Worm (Caenorhabditis elegans): Measurements from ENCODE around the gene C31H1.1.

Gene C31H1.1

DNA sequence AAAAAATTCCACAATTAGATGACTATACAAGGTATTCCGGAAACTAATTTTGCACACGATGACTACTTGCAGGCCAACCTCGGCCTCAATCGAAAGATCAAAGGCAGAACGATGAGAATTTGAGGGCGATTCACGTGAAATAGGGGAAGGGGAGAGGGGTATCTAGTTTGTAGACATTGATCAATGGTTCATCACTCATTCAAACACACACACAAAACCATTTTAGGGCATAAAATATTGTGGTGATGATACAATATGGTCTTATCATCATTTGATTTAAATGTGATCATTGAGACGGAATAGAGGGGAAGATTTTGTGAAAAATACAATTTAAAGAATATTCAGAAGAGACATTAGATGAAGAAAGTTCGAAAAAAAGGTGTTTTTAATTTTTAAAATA is 34.5 kb upstream of the C31H1.1 start (continued):
- TF ChIP-seq nhr-71 (tag; optimal IDR thresholded peaks at IDR 0.05), result peak; percentile 55
- TF ChIP-seq C16A3.4 (tag; optimal IDR thresholded peaks at IDR 0.05), result no peak
- peak; percentile 36 for TF ChIP-seq nhr-19 (GFP tag; conservative IDR thresholded peaks at IDR 0.05)
- TF ChIP-seq efl-3 (GFP tag; optimal IDR thresholded peaks at IDR 0.05), result no peak
- peak; percentile 43 for TF ChIP-seq elt-2 (tag; optimal IDR thresholded peaks at IDR 0.05)
- no peak for TF ChIP-seq egl-27 (tag; optimal IDR thresholded peaks at IDR 0.05)
- peak; percentile 27 for TF ChIP-seq blmp-1 (tag; optimal IDR thresholded peaks at IDR 0.05)
- TF ChIP-seq xbp-1 (tag; optimal IDR thresholded peaks at IDR 0.05), result no peak
- peak; percentile 41 for TF ChIP-seq lin-14 (GFP tag; optimal IDR thresholded peaks at IDR 0.05)
- no peak for TF ChIP-seq isw-1 (GFP tag; IDR thresholded peaks at IDR 0.05)
- TF ChIP-seq elt-3 (tag; optimal IDR thresholded peaks at IDR 0.05), result peak in 5 of 6 experiments; percentile 4 to 60 (median 27)
- TF ChIP-seq unc-86 (tag; optimal IDR thresholded peaks at IDR 0.05), result no peak

DNA sequence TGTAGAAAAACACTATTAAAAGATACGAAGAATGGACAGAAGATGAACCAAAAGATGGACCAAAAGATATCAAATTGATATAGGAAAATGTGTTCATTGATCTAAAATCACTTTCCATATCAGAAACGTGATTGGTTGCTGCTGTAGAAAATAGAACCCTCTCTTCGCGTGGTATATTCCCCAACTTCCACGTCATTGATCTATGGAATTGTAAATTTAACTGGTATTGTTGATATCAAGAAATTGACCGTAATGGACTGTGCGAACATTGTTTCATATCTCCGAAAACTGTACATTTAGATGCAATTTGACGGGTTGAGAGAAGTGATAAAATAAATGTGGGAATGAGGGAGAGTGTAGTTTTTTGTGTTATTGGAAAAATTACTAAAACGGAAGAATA is 32.9 kb upstream of the C31H1.1 start:
- TF ChIP-seq lsy-2 (tag; optimal IDR thresholded peaks at IDR 0.05) (peak; percentile 3 to 65), nhr-19 (GFP tag; conservative IDR thresholded peaks at IDR 0.05) (peak; percentile 71), nhr-20 (tag; optimal IDR thresholded peaks at IDR 0.05) (peak; percentile 95), efl-1 (optimal IDR thresholded peaks at IDR 0.05) (no peak), efl-1 (GFP tag; optimal IDR thresholded peaks at IDR 0.05 in 1 of 2) (peak in 1 of 2 experiments; percentile 44), snu-23 (GFP tag; optimal IDR thresholded peaks at IDR 0.05) (peak; percentile 57), ceh-90 (tag; optimal IDR thresholded peaks at IDR 0.05) (no peak), dpl-1 (GFP tag; optimal IDR thresholded peaks at IDR 0.05) (no peak), mep-1 (tag; optimal IDR thresholded peaks at IDR 0.05) (no peak), unc-130 (tag; optimal IDR thresholded peaks at IDR 0.05) (peak; percentile 27), blmp-1 (tag; optimal IDR thresholded peaks at IDR 0.05) (peak; percentile 83), elt-3 (tag; optimal IDR thresholded peaks at IDR 0.05) (peak in 5 of 6 experiments; percentile 85 to 99 (median 89)), nhr-77 (tag; optimal IDR thresholded peaks at IDR 0.05) (no peak), skn-1 (tag; optimal IDR thresholded peaks at IDR 0.05) (no peak), nhr-71 (tag; optimal IDR thresholded peaks at IDR 0.05) (peak; percentile 85), tbx-2 (tag; optimal IDR thresholded peaks at IDR 0.05) (peak; percentile 66), zip-4 (GFP tag; optimal IDR thresholded peaks at IDR 0.05) (no peak), mdl-1 (tag; optimal IDR thresholded peaks at IDR 0.05) (peak in 1 of 2 experiments; percentile 53), vab-15 (tag; optimal IDR thresholded peaks at IDR 0.05) (peak; percentile 55), lin-14 (GFP tag; optimal IDR thresholded peaks at IDR 0.05) (peak; percentile 67), sptf-1 (tag; optimal IDR thresholded peaks at IDR 0.05) (no peak), unc-86 (tag; optimal IDR thresholded peaks at IDR 0.05) (no peak), nhr-76 (tag; optimal IDR thresholded peaks at IDR 0.05) (peak; percentile 32), nhr-90 (tag; optimal IDR thresholded peaks at IDR 0.05; ENCODE audit: poor library complexity) (peak; percentile 66), nhr-85 (tag) (peak; percentile 95), C16A3.4 (tag; optimal IDR thresholded peaks at IDR 0.05) (peak; percentile 51), nhr-47 (tag; optimal IDR thresholded peaks at IDR 0.05) (peak; percentile 28), lin-35 (GFP tag; optimal IDR thresholded peaks at IDR 0.05) (peak in 1 of 2 experiments; percentile 56)

- TF ChIP-seq nhr-20 (tag; optimal IDR thresholded peaks at IDR 0.05) (peak; percentile 87), mdl-1 (tag; optimal IDR thresholded peaks at IDR 0.05) (peak in 1 of 2 experiments; percentile 40), tlp-1 (tag; optimal IDR thresholded peaks at IDR 0.05) (no peak), unc-30 (tag; optimal IDR thresholded peaks at IDR 0.05) (no peak), nhr-19 (GFP tag; conservative IDR thresholded peaks at IDR 0.05) (peak; percentile 36), fos-1 (tag; optimal IDR thresholded peaks at IDR 0.05) (no peak), mep-1 (tag; optimal IDR thresholded peaks at IDR 0.05) (peak; percentile 38), ceh-8 (GFP tag; optimal IDR thresholded peaks at IDR 0.05) (no peak), hpl-2 (GFP tag; optimal IDR thresholded peaks at IDR 0.05) (no peak), aly-2 (tag; optimal IDR thresholded peaks at IDR 0.05) (no peak), F16B12.6 (tag; optimal IDR thresholded peaks at IDR 0.05) (no peak), dsc-1 (tag; optimal IDR thresholded peaks at IDR 0.05) (no peak), nhr-85 (tag) (peak; percentile 92), nhr-90 (tag; optimal IDR thresholded peaks at IDR 0.05; ENCODE audit: poor library complexity) (peak; percentile 31), lin-15B (tag; optimal IDR thresholded peaks at IDR 0.05) (no peak), ceh-90 (tag; optimal IDR thresholded peaks at IDR 0.05) (no peak), fkh-10 (GFP tag; optimal IDR thresholded peaks at IDR 0.05) (no peak), nhr-47 (tag; optimal IDR thresholded peaks at IDR 0.05) (peak; percentile 19), egl-13 (tag; optimal IDR thresholded peaks at IDR 0.05) (no peak), skn-1 (tag; optimal IDR thresholded peaks at IDR 0.05) (no peak), dpl-1 (GFP tag; optimal IDR thresholded peaks at IDR 0.05) (peak in 2 of 3 experiments; percentile 20), ztf-11 (tag; optimal IDR thresholded peaks at IDR 0.05) (no peak), hlh-17 (GFP tag; optimal IDR thresholded peaks at IDR 0.05; ENCODE audit: borderline replicate concordance) (no peak), efl-3 (GFP tag; optimal IDR thresholded peaks at IDR 0.05) (no peak), ceh-82 (tag; optimal IDR thresholded peaks at IDR 0.05) (peak in 1 of 3 experiments; percentile 9), elt-2 (tag; optimal IDR thresholded peaks at IDR 0.05) (no peak), lin-13 (GFP tag; optimal IDR thresholded peaks at IDR 0.05) (no peak)
Observed at ce11 chrIV:5765652-5766051, 31.6 kb upstream of the C31H1.1 start.

Measured in whole organism, L1 larva.